Worm (Caenorhabditis elegans) whole organism, young adult: ENCODE measurements around the gene F44G4.6.

Source experiments
- B0035.1 ChIP-seq: sonication (generic microtip); optimal IDR thresholded peaks from 2 replicates; lab custom pipeline; 2016; ENCODE audit warnings: missing genetic modification characterization, mild to moderate bottlenecking, missing compliant biosample characterization, missing genotype, missing genetic modification reagents
- Y53F4B.3 ChIP-seq: fragments of 200-800 bp; sonication (Bioruptor generic); IDR thresholded peaks from 2 replicates; pipeline ENCODE4 v1.3.6; 2022; ENCODE audit warnings: missing genetic modification reagents, missing genetic modification characterization, missing compliant biosample characterization
- aptf-2 ChIP-seq: fragments of 200-800 bp; sonication (Bioruptor generic); conservative IDR thresholded peaks from 2 replicates; pipeline ENCODE4 v1.3.6; 2022; ENCODE audit warnings: missing genetic modification reagents, missing genetic modification characterization, missing compliant biosample characterization
- attf-5 ChIP-seq: fragments of 200-800 bp; sonication (Bioruptor generic); optimal IDR thresholded peaks from 2 replicates; lab custom pipeline; 2018; ENCODE audit warnings: mild to moderate bottlenecking, missing genetic modification characterization, missing compliant biosample characterization
- dpl-1 ChIP-seq: fragments of 150-350 bp; optimal IDR thresholded peaks from 2 replicates; lab custom pipeline; 2014; ENCODE audit warnings: missing biosample characterization, missing genetic modification reagents, missing genetic modification characterization
- fkh-3 ChIP-seq: sonication (generic microtip); optimal IDR thresholded peaks from 2 replicates; lab custom pipeline; 2016; ENCODE audit warnings: mild to moderate bottlenecking, missing genetic modification characterization, missing compliant biosample characterization
- let-607 ChIP-seq, 2 experiments: fragments of 200-800 bp in 1 of 2; sonication (Bioruptor generic) in 1 of 2; sonication (generic microtip) in 1 of 2; optimal IDR thresholded peaks; 2 replicates each; lab custom pipeline; 2016 to 2018; ENCODE audit warnings: mild to moderate bottlenecking in 2 of 2, missing compliant biosample characterization in 2 of 2, missing genetic modification characterization in 2 of 2, moderate library complexity in 2 of 2, missing genotype in 1 of 2
- madf-8 ChIP-seq: fragments of 200-800 bp; sonication (Bioruptor generic); conservative IDR thresholded peaks from 2 replicates; pipeline ENCODE4 v1.3.6; 2022; ENCODE audit warnings: missing genetic modification reagents, missing genetic modification characterization, missing compliant biosample characterization
- sea-2 ChIP-seq: fragments of 200-800 bp; sonication (Bioruptor generic); IDR thresholded peaks from 2 replicates; pipeline ENCODE4 v1.3.6; 2022; ENCODE audit warnings: missing genetic modification characterization, missing compliant biosample characterization
- snpc-4 ChIP-seq, 5 experiments: fragments of 150-350 bp in 1 of 5; sonication (generic microtip) in 4 of 5; optimal IDR thresholded peaks; 2 replicates each; lab custom pipeline; 2014 to 2018; ENCODE audit warnings: missing genetic modification characterization in 5 of 5, missing biosample characterization in 3 of 5, antibody characterized with exemption in 2 of 5, mild to moderate bottlenecking in 2 of 5, missing compliant biosample characterization in 2 of 5, missing genotype in 2 of 5, moderate library complexity in 2 of 5, missing genetic modification reagents in 1 of 5
- unc-62 ChIP-seq: fragments of 150-350 bp; optimal IDR thresholded peaks from 2 replicates; lab custom pipeline; 2014; ENCODE audit warnings: missing biosample characterization, missing genetic modification reagents, missing genetic modification characterization

DNA sequence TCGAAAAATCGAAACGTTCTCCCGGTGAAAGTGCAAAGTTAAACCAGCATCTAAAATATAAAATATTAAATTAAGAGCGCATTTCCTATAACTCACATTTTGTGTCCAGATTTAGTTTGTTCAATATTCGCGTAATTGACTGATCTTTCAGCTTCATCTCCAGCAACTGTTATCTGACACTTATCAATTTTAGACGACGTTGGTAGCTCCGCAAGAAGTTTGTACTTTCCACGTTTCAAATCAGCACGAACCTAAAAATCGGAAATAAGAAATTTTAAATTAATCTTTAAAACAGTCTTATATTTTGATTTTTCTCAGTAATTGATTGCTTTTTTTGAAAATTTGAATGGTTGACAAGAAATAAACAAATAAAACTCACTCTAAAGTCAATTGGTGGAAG lies 16.0 kb upstream of the F44G4.6 start:
- TF ChIP-seq sea-2 (GFP tag; lab: Robert Waterston, UW), result no peak
- no peak for TF ChIP-seq let-607 (tag; optimal IDR thresholded peaks at IDR 0.05; lab: Kevin White, UChicago)
- TF ChIP-seq snpc-4 (GFP tag; optimal IDR thresholded peaks at IDR 0.05; lab: Kevin White, UChicago), result no peak
- no peak for TF ChIP-seq snpc-4 (tag; optimal IDR thresholded peaks at IDR 0.05; lab: Kevin White, UChicago)
- TF ChIP-seq aptf-2, result no peak
- no peak for TF ChIP-seq fkh-3
- TF ChIP-seq dpl-1 (GFP tag; lab: Kevin White, UChicago), result no peak
- no peak for TF ChIP-seq B0035.1 (tag; lab: Kevin White, UChicago)
- TF ChIP-seq unc-62 (GFP tag; lab: Kevin White, UChicago), result no peak
- no peak for TF ChIP-seq Y53F4B.3
- TF ChIP-seq madf-8 (GFP tag; lab: Robert Waterston, UW), result no peak
- no peak for TF ChIP-seq attf-5 (GFP tag; lab: Kevin White, UChicago)
